Worm (Caenorhabditis elegans): ENCODE data around the gene F48C5.2.

- TF ChIP-seq snpc-4 (tag; optimal IDR thresholded peaks at IDR 0.05) = no peak
- no peak for TF ChIP-seq pha-4 (tag; optimal IDR thresholded peaks at IDR 0.05)
- no peak for TF ChIP-seq nhr-12 (tag; optimal IDR thresholded peaks at IDR 0.05)
- no peak for TF ChIP-seq lin-13 (tag; optimal IDR thresholded peaks at IDR 0.05)
- no peak for TF ChIP-seq unc-39 (tag; optimal IDR thresholded peaks at IDR 0.05)
- no peak for TF ChIP-seq elt-3 (tag; optimal IDR thresholded peaks at IDR 0.05)
- TF ChIP-seq lsy-2 (tag; optimal IDR thresholded peaks at IDR 0.05) = no peak
- no peak for TF ChIP-seq sem-2 (GFP tag; optimal IDR thresholded peaks at IDR 0.05)
- TF ChIP-seq nhr-28 (tag; optimal IDR thresholded peaks at IDR 0.05) = no peak
- no peak for TF ChIP-seq flh-1 (GFP tag; optimal IDR thresholded peaks at IDR 0.05)
Measured at ce11 chrX:11479321-11479863, 25.3 kb upstream of the F48C5.2 start.

Data from whole organism, mixed stage, embryonic.